Fruit fly (Drosophila melanogaster) whole organism, embryonic: Measurements from ENCODE around the gene Muted.

Experiments
- Ada2b ChIP-seq: fragments of 200-800 bp; sonication (Bioruptor generic); IDR thresholded peaks from 2 replicates; pipeline ENCODE4 v1.3.6; 2022; ENCODE audit warnings: missing biosample characterization, missing genetic modification characterization
- Bgb ChIP-seq: fragments of 200-800 bp; sonication (Bioruptor generic); IDR thresholded peaks from 2 replicates; pipeline ENCODE4 v1.3.6; 2022; ENCODE audit warnings: missing biosample characterization, missing genetic modification characterization; ENCODE audit not compliant: partially characterized antibody
- CG10565 ChIP-seq: fragments of 200-800 bp; sonication (Bioruptor generic); optimal IDR thresholded peaks from 3 replicates; lab custom pipeline; 2016; ENCODE audit warnings: missing biosample characterization, mild to moderate bottlenecking, missing genetic modification characterization
- CG11093 ChIP-seq: fragments of 200-800 bp; sonication (Bioruptor generic); IDR thresholded peaks from 3 replicates; pipeline ENCODE4 v1.3.6; 2022; ENCODE audit warnings: missing biosample characterization, missing genetic modification characterization
- CG11560 ChIP-seq: fragments of 200-800 bp; sonication (Bioruptor generic); IDR thresholded peaks from 3 replicates; pipeline ENCODE4 v1.3.6; 2022; ENCODE audit warnings: missing biosample characterization, missing genetic modification characterization
- CG12236 ChIP-seq: fragments of 200-800 bp; sonication (Bioruptor generic); optimal IDR thresholded peaks from 2 replicates; lab custom pipeline; 2016; ENCODE audit warnings: missing biosample characterization, missing genetic modification characterization
- CG13296 ChIP-seq: fragments of 200-800 bp; sonication (Bioruptor generic); optimal IDR thresholded peaks from 3 replicates; lab custom pipeline; 2018; ENCODE audit warnings: missing biosample characterization, mild to moderate bottlenecking, missing genetic modification characterization
- CG14050 ChIP-seq: fragments of 200-800 bp; sonication (Bioruptor generic); IDR thresholded peaks from 3 replicates; pipeline ENCODE4 v1.3.6; 2022; ENCODE audit warnings: missing biosample characterization, missing genetic modification characterization
- CG14667 ChIP-seq: fragments of 200-800 bp; sonication (Bioruptor generic); IDR thresholded peaks from 2 replicates; pipeline ENCODE4 v1.3.6; 2022; ENCODE audit warnings: missing biosample characterization, missing genetic modification characterization
- CG14860 ChIP-seq: fragments of 200-800 bp; sonication (Bioruptor generic); IDR thresholded peaks from 3 replicates; pipeline ENCODE4 v1.3.6; 2022; ENCODE audit warnings: missing biosample characterization, missing genetic modification characterization; ENCODE audit not compliant: partially characterized antibody
- CG15073 ChIP-seq: fragments of 200-800 bp; sonication (Bioruptor generic); optimal IDR thresholded peaks from 2 replicates; lab custom pipeline; 2016; ENCODE audit warnings: missing biosample characterization, missing genetic modification characterization
- CG15601 ChIP-seq: fragments of 200-800 bp; sonication (Bioruptor generic); optimal IDR thresholded peaks from 3 replicates; lab custom pipeline; 2019; ENCODE audit warnings: missing biosample characterization, mild to moderate bottlenecking, missing genetic modification characterization, moderate library complexity
- CG16815 ChIP-seq: fragments of 200-800 bp; sonication (Bioruptor generic); optimal IDR thresholded peaks from 3 replicates; lab custom pipeline; 2017; ENCODE audit warnings: missing biosample characterization, mild to moderate bottlenecking, missing genetic modification characterization
- CG17612 ChIP-seq: fragments of 200-800 bp; sonication (Bioruptor generic); IDR thresholded peaks from 2 replicates; pipeline ENCODE4 v1.3.6; 2022; ENCODE audit warnings: missing biosample characterization, missing genetic modification characterization
- CG17802 ChIP-seq: fragments of 200-800 bp; sonication (Bioruptor generic); optimal IDR thresholded peaks from 2 replicates; lab custom pipeline; 2018; ENCODE audit warnings: missing biosample characterization, mild to moderate bottlenecking, missing genetic modification characterization, moderate library complexity
- CG18476 ChIP-seq: fragments of 200-800 bp; sonication (Bioruptor generic); optimal IDR thresholded peaks from 2 replicates; lab custom pipeline; 2016; ENCODE audit warnings: missing biosample characterization, mild to moderate bottlenecking, missing genetic modification characterization
- CG2116 ChIP-seq: fragments of 200-800 bp; sonication (Bioruptor generic); optimal IDR thresholded peaks from 3 replicates; lab custom pipeline; 2018; ENCODE audit warnings: missing biosample characterization, mild to moderate bottlenecking, missing genetic modification characterization
- CG2678 ChIP-seq: fragments of 200-800 bp; sonication (Bioruptor generic); optimal IDR thresholded peaks from 3 replicates; lab custom pipeline; 2019; ENCODE audit warnings: missing biosample characterization, mild to moderate bottlenecking, missing genetic modification characterization, moderate library complexity
- CG31224 ChIP-seq: fragments of 200-800 bp; sonication (Bioruptor generic); IDR thresholded peaks from 2 replicates; pipeline ENCODE4 v1.3.6; 2022; ENCODE audit warnings: missing biosample characterization, missing genetic modification characterization
- CG32767 ChIP-seq: fragments of 200-800 bp; sonication (Bioruptor generic); IDR thresholded peaks from 2 replicates; pipeline ENCODE4 v1.3.6; 2022; ENCODE audit warnings: missing biosample characterization, missing genetic modification characterization
- CG4360 ChIP-seq: fragments of 200-800 bp; sonication (Bioruptor generic); IDR thresholded peaks from 2 replicates; pipeline ENCODE4 v1.3.6; 2022; ENCODE audit warnings: missing biosample characterization, missing genetic modification characterization
- CG4730 ChIP-seq: fragments of 200-800 bp; sonication (Bioruptor generic); IDR thresholded peaks from 2 replicates; pipeline ENCODE4 v1.3.6; 2022; ENCODE audit warnings: missing biosample characterization, missing genetic modification characterization
- CG5180 ChIP-seq: fragments of 200-800 bp; sonication (Bioruptor generic); optimal IDR thresholded peaks from 3 replicates; lab custom pipeline; 2017; ENCODE audit warnings: missing biosample characterization, missing genetic modification characterization, mild to moderate bottlenecking, moderate library complexity, missing genetic modification reagents
- CG6175 ChIP-seq: fragments of 200-800 bp; sonication (Bioruptor generic); IDR thresholded peaks from 3 replicates; pipeline ENCODE4 v1.3.6; 2022; ENCODE audit warnings: missing biosample characterization, missing genetic modification characterization
- CG7786 ChIP-seq: fragments of 200-800 bp; sonication (Bioruptor generic); optimal IDR thresholded peaks from 2 replicates; lab custom pipeline; 2016; ENCODE audit warnings: missing biosample characterization, missing genetic modification characterization
- CkIIα-i1 ChIP-seq: fragments of 200-800 bp; sonication (Bioruptor generic); IDR thresholded peaks from 2 replicates; pipeline ENCODE4 v1.3.6; 2022; ENCODE audit warnings: missing biosample characterization, missing genetic modification characterization
- D19A ChIP-seq: fragments of 200-800 bp; optimal IDR thresholded peaks from 3 replicates; lab custom pipeline; 2019; ENCODE audit warnings: missing biosample characterization, mild to moderate bottlenecking, missing genetic modification characterization, moderate library complexity
- Eip74EF ChIP-seq, 2 experiments: fragments of 200-800 bp in 1 of 2; fragments of >200 bp in 1 of 2; sonication (Bioruptor generic) in 1 of 2; optimal IDR thresholded peaks; 2 replicates each; lab custom pipeline; 2017 to 2019; ENCODE audit warnings: missing biosample characterization in 2 of 2, missing genetic modification characterization in 2 of 2, mild to moderate bottlenecking in 1 of 2, moderate library complexity in 1 of 2
- Ets65A ChIP-seq: fragments of 200-800 bp; sonication (Bioruptor generic); peaks from one replicate; lab custom pipeline; 2016; ENCODE audit warnings: missing biosample characterization, missing genetic modification characterization
- Fer2 ChIP-seq: fragments of 200-800 bp; sonication (Bioruptor generic); optimal IDR thresholded peaks from 2 replicates; lab custom pipeline; 2018; ENCODE audit warnings: missing biosample characterization, mild to moderate bottlenecking, missing genetic modification characterization, moderate library complexity
- HmgZ ChIP-seq: fragments of 200-800 bp; sonication (Bioruptor generic); optimal IDR thresholded peaks from 2 replicates; lab custom pipeline; 2018; ENCODE audit warnings: missing biosample characterization, mild to moderate bottlenecking, missing genetic modification characterization
- Lpt ChIP-seq: fragments of >200 bp; optimal IDR thresholded peaks from 2 replicates; lab custom pipeline; 2018; ENCODE audit warnings: missing biosample characterization, missing genetic modification characterization
- Mrtf ChIP-seq: fragments of 200-800 bp; sonication (Bioruptor generic); IDR thresholded peaks from 3 replicates; pipeline ENCODE4 v1.3.6; 2022; ENCODE audit warnings: missing biosample characterization, missing genetic modification characterization
- Opbp ChIP-seq: fragments of 200-800 bp; sonication (Bioruptor generic); IDR thresholded peaks from 3 replicates; pipeline ENCODE4 v1.3.6; 2022; ENCODE audit warnings: missing biosample characterization, missing genetic modification characterization; ENCODE audit not compliant: partially characterized antibody
- abd-A ChIP-seq: fragments of 200-800 bp; sonication (Bioruptor generic); optimal IDR thresholded peaks from 3 replicates; lab custom pipeline; 2019; ENCODE audit warnings: missing biosample characterization, mild to moderate bottlenecking, missing genetic modification characterization, moderate library complexity
- amos ChIP-seq: fragments of 200-800 bp; sonication (Bioruptor generic); IDR thresholded peaks from 2 replicates; pipeline ENCODE4 v1.3.6; 2022; ENCODE audit warnings: missing biosample characterization, missing genetic modification characterization; ENCODE audit not compliant: partially characterized antibody
- bbx ChIP-seq: fragments of 200-800 bp; sonication (Bioruptor generic); IDR thresholded peaks from 2 replicates; pipeline ENCODE4 v1.3.6; 2022; ENCODE audit warnings: missing biosample characterization, missing genetic modification characterization; ENCODE audit not compliant: partially characterized antibody
- btn ChIP-seq: fragments of 200-800 bp; sonication (Bioruptor generic); optimal IDR thresholded peaks from 2 replicates; lab custom pipeline; 2016; ENCODE audit warnings: missing biosample characterization, missing genetic modification characterization
- cg ChIP-seq: fragments of 200-800 bp; sonication (Bioruptor generic); optimal IDR thresholded peaks from 3 replicates; lab custom pipeline; 2019; ENCODE audit warnings: missing biosample characterization, mild to moderate bottlenecking, missing genetic modification characterization, moderate library complexity
- chm ChIP-seq: fragments of 200-800 bp; sonication (Bioruptor generic); IDR thresholded peaks from 2 replicates; pipeline ENCODE4 v1.3.6; 2022; ENCODE audit warnings: missing biosample characterization, missing genetic modification characterization
- corto ChIP-seq: fragments of 200-800 bp; sonication (Bioruptor generic); optimal IDR thresholded peaks from 2 replicates; lab custom pipeline; 2016; ENCODE audit warnings: missing biosample characterization, mild to moderate bottlenecking, missing genetic modification characterization, moderate library complexity
- ewg ChIP-seq: fragments of 200-800 bp; sonication (Bioruptor generic); optimal IDR thresholded peaks from 3 replicates; lab custom pipeline; 2017; ENCODE audit warnings: mild to moderate bottlenecking, missing biosample characterization, missing genetic modification reagents, missing genetic modification characterization
- gro ChIP-seq: fragments of 200-800 bp; sonication (Bioruptor generic); optimal IDR thresholded peaks from 2 replicates; lab custom pipeline; 2016; ENCODE audit warnings: missing biosample characterization, missing genetic modification characterization
- lola ChIP-seq, 3 experiments: fragments of >200 bp in 2 of 3; fragments of 200-800 bp in 1 of 3; sonication (Bioruptor generic) in 1 of 3; optimal IDR thresholded peaks; 2 replicates each; lab custom pipeline; 2017 to 2019; ENCODE audit warnings: missing biosample characterization in 3 of 3, missing genetic modification characterization in 3 of 3, mild to moderate bottlenecking in 1 of 3, moderate library complexity in 1 of 3
- nau ChIP-seq: fragments of 200-800 bp; sonication (Bioruptor generic); optimal IDR thresholded peaks from 3 replicates; lab custom pipeline; 2017; ENCODE audit warnings: missing biosample characterization, mild to moderate bottlenecking, missing genetic modification characterization, missing genetic modification reagents
- sqz ChIP-seq: fragments of 200-800 bp; sonication (Bioruptor generic); optimal IDR thresholded peaks from 3 replicates; lab custom pipeline; 2018; ENCODE audit warnings: missing biosample characterization, mild to moderate bottlenecking, missing genetic modification characterization
- ssp ChIP-seq: fragments of 200-800 bp; sonication (Bioruptor generic); IDR thresholded peaks from 2 replicates; pipeline ENCODE4 v1.3.6; 2022; ENCODE audit warnings: missing biosample characterization, missing genetic modification characterization
- usp ChIP-seq: fragments of >200 bp; optimal IDR thresholded peaks from 2 replicates; lab custom pipeline; 2017; ENCODE audit warnings: missing biosample characterization, missing genetic modification characterization
- wdn ChIP-seq: fragments of 200-800 bp; sonication (Bioruptor generic); IDR thresholded peaks from 2 replicates; pipeline ENCODE4 v1.3.6; 2022; ENCODE audit warnings: missing biosample characterization, missing genetic modification characterization

Gene Muted

DNA sequence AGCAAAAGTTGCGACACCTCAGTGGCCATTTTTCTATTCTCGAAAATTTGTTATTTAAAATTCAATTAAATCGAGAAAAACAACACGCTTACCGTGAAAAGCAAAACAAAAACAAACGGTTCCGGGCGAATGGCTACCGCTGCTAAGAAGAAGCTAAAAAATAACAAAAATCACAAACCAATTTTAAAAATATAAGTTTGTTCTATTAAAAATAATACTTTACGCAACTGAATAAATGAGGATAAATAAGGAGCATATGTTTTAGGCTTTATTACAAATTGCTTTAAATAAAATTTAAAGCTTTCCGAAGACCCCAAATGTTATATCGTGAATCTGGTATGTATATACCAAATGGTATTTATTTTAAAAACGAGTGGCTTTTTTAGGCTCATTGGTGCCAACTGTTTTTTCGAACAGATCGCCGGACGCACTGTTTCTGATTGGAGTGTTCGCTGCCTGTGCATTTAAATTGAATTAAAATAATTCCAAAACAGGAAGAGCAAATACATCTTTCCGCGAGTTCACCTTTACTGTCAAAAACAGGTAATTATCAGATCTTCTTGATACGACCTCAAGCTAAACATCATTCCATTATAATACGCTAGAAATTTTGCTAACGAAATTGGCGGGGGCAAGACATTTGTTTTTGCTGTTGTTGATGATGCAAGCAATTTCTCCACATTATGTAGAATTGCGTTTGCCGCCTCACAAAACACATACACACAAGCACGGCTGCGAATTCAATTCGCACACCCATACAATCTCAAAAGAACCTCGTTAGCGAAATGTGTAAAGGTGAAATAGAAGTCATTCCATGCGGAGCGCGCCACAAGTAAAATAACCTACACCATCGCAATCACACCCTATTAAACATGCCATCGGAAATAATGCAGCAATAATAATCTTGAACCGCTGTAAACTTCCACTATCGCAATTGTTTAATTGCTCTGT is 5.0 kb downstream of the Muted start, which contains the start of the genes Polr3F and PyK (continued):
- TF ChIP-seq CG17802 (tag; lab: Kevin White, UChicago) (no peak), cg (peak; percentile 25), btn (GFP tag; lab: Kevin White, UChicago) (no peak), CG2678 (tag; lab: Kevin White, UChicago) (peak; percentile 46), CG18476 (GFP tag; lab: Kevin White, UChicago) (peak; percentile 24), CG5180 (no peak), CG10565 (GFP tag; lab: Kevin White, UChicago) (no peak), D19A (tag; lab: Kevin White, UChicago) (peak; percentile 7), Fer2 (tag; lab: Kevin White, UChicago) (no peak), gro (GFP tag; lab: Kevin White, UChicago) (no peak), HmgZ (tag; lab: Kevin White, UChicago) (no peak), CG15073 (no peak), CG7786 (GFP tag; lab: Kevin White, UChicago) (no peak), Opbp (GFP tag; lab: Robert Waterston, UW) (no peak), CG15601 (tag; lab: Kevin White, UChicago) (peak; percentile 40), CG12236 (no peak), amos (GFP tag; lab: Robert Waterston, UW) (no peak; the same call in 1 of the 2 replicates), CG16815 (no peak), lola (GFP tag; optimal IDR thresholded peaks at IDR 0.05; lab: Kevin White, UChicago) (no peak), CG31224 (GFP tag; lab: Robert Waterston, UW) (no peak), bbx (GFP tag; lab: Robert Waterston, UW) (no peak), CG17612 (GFP tag; lab: Robert Waterston, UW) (no peak), CG11560 (tag; lab: Robert Waterston, UW) (no peak), CG14050 (no peak), CG11093 (GFP tag; lab: Robert Waterston, UW) (no peak), Mrtf (GFP tag; lab: Robert Waterston, UW) (no peak), wdn (GFP tag; lab: Robert Waterston, UW) (no peak), Eip74EF (GFP tag; optimal IDR thresholded peaks at IDR 0.05; lab: Kevin White, UChicago) (no peak), nau (no peak), CkIIα-i1 (no peak), Bgb (GFP tag; lab: Robert Waterston, UW) (no peak), ewg (GFP tag; lab: Kevin White, UChicago) (no peak), Lpt (GFP tag; lab: Kevin White, UChicago) (no peak), Ets65A (GFP tag; lab: Kevin White, UChicago) (peak; percentile 23), CG2116 (GFP tag; lab: Kevin White, UChicago) (peak; percentile 32), usp (GFP tag; lab: Kevin White, UChicago) (no peak), CG4360 (no peak), CG32767 (GFP tag; lab: Robert Waterston, UW) (no peak), CG14860 (GFP tag; lab: Robert Waterston, UW) (no peak), ssp (GFP tag; lab: Robert Waterston, UW) (no peak), CG4730 (GFP tag; lab: Robert Waterston, UW) (no peak), abd-A (tag; lab: Kevin White, UChicago) (peak; percentile 29), CG14667 (GFP tag; lab: Robert Waterston, UW) (no peak), chm (GFP tag; lab: Robert Waterston, UW) (no peak), CG13296 (GFP tag; lab: Kevin White, UChicago) (peak; percentile 4), Ada2b (GFP tag; lab: Robert Waterston, UW) (no peak; the same call in 1 of the 2 replicates), corto (GFP tag; lab: Kevin White, UChicago) (no peak), sqz (GFP tag; lab: Kevin White, UChicago) (peak; percentile 33), CG6175 (GFP tag; lab: Robert Waterston, UW) (no peak)
